Fruit fly (Drosophila melanogaster) whole organism: Measurements from ENCODE around the gene CG9040.

Experiments used
- CG8478 ChIP-seq: fragments of >200 bp; optimal IDR thresholded peaks from 2 replicates; lab custom pipeline; 2018; ENCODE audit warnings: inconsistent platforms
- Dll ChIP-seq: fragments of >200 bp; optimal IDR thresholded peaks from 2 replicates; lab custom pipeline; 2017
- EcR ChIP-seq, 2 experiments: fragments of >200 bp; optimal IDR thresholded peaks; 2 replicates each; lab custom pipeline; 2017; ENCODE audit warnings: missing biosample characterization in 2 of 2, missing genetic modification characterization in 2 of 2, missing genetic modification reagents in 2 of 2
- pan ChIP-seq: fragments of >200 bp; optimal IDR thresholded peaks from 2 replicates; lab custom pipeline; 2017
- psq ChIP-seq: fragments of >200 bp; optimal IDR thresholded peaks from 2 replicates; lab custom pipeline; 2017
- usp ChIP-seq: fragments of >200 bp; optimal IDR thresholded peaks from 2 replicates; lab custom pipeline; 2017; ENCODE audit warnings: missing biosample characterization, missing genetic modification characterization, mixed read lengths

DNA sequence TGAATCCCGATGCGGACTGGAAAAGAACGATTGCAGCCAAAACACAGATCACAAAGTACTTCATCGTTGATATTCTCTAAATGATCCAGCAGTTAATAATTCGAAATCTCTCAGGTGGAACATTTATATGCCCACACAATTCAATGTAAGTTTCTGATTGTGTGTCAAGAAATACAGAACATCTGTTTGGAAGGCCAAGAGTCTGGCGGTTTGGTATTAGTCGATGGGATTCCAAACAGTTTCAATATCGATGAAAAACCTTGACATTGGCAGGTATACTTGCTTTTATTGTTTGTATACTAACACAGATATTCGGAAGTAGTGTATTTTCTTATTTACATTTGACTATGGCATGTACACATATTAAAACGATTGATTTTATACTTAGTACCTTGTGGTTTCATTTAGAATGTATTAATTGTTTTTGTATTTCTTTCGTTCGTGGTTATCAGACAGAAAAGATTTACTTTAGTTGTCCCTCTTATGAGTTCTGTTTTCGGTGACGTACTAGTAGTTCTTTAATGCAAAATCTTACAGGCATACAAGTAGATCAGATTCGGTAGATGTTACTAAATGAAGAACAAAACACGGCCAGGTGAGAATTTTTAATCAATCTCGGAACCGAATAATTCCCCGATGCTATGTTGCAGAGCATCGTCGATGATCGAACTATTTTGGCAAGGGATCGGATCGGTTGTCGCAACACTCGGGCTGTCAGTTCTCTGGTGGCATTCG is 14.1 kb upstream of the CG9040 start, which contains the start of the genes CG13738 and Hsc70-1:
- TF ChIP-seq EcR (GFP tag; optimal IDR thresholded peaks at IDR 0.05; lab: Kevin White, UChicago) (no peak), psq (no peak), Dll (lab: Kevin White, UChicago) (no peak), pan (lab: Kevin White, UChicago) (no peak), usp (GFP tag; lab: Kevin White, UChicago) (no peak), CG8478 (lab: Kevin White, UChicago) (no peak)
